Fruit fly (Drosophila melanogaster): ENCODE measurements around the gene CG44038.
A peak's percentile ranks its signal among the peaks of the same experiment; 100 is the strongest.

The CG44038 gene

dm6 chr3R:12221366-12221916 lies 39.3 kb upstream of the CG44038 start, which contains the start of gene CG4860 (continued):
- TF ChIP-seq CG32006 (GFP tag; optimal IDR thresholded peaks at IDR 0.05) (peak; percentile 86), vri (GFP tag; optimal IDR thresholded peaks at IDR 0.05) (peak; percentile 78), CG15336 (GFP tag; IDR thresholded peaks at IDR 0.05) (peak; percentile 91), ss (GFP tag; optimal IDR thresholded peaks at IDR 0.05) (peak in 1 of 2 experiments; percentile 55), CG9139 (GFP tag; optimal IDR thresholded peaks at IDR 0.05) (no peak), Blimp-1 (GFP tag; optimal IDR thresholded peaks at IDR 0.05) (peak; percentile 51), CG11294 (GFP tag; IDR thresholded peaks at IDR 0.05) (peak; percentile 66), spab (GFP tag; optimal IDR thresholded peaks at IDR 0.05) (no peak), Sox102F (GFP tag; optimal IDR thresholded peaks at IDR 0.05) (peak; percentile 82), CG10669 (GFP tag; optimal IDR thresholded peaks at IDR 0.05) (peak; percentile 79), esn (GFP tag; optimal IDR thresholded peaks at IDR 0.05) (peak; percentile 94), Ets96B (tag; optimal IDR thresholded peaks at IDR 0.05) (peak; percentile 78), lz (GFP tag; optimal IDR thresholded peaks at IDR 0.05) (peak; percentile 92), CG11902 (GFP tag; optimal IDR thresholded peaks at IDR 0.05) (peak; percentile 67), CG6792 (GFP tag; optimal IDR thresholded peaks at IDR 0.05) (peak; percentile 87), CG6808 (GFP tag; optimal IDR thresholded peaks at IDR 0.05) (peak; percentile 70), CG11762 (GFP tag; optimal IDR thresholded peaks at IDR 0.05; ENCODE audit: insufficient read depth) (peak; percentile 77), Met (GFP tag; optimal IDR thresholded peaks at IDR 0.05) (peak; percentile 90), CG6163 (GFP tag; IDR thresholded peaks at IDR 0.05) (peak; percentile 92), CG31627 (GFP tag; optimal IDR thresholded peaks at IDR 0.05) (peak; percentile 89), CG16779 (tag; optimal IDR thresholded peaks at IDR 0.05) (peak; percentile 61), Lpt (GFP tag; optimal IDR thresholded peaks at IDR 0.05) (peak; percentile 82), topi (GFP tag; optimal IDR thresholded peaks at IDR 0.05) (peak; percentile 87), dsx (GFP tag; optimal IDR thresholded peaks at IDR 0.05; ENCODE audit: poor library complexity, severe bottlenecking) (no peak), OdsH (GFP tag; optimal IDR thresholded peaks at IDR 0.05) (peak; percentile 89), dac (GFP tag; optimal IDR thresholded peaks at IDR 0.05) (peak; percentile 67), fd85E (GFP tag; optimal IDR thresholded peaks at IDR 0.05) (peak; percentile 34), Gug (GFP tag; IDR thresholded peaks at IDR 0.05) (peak; percentile 82), Hr39 (GFP tag; optimal IDR thresholded peaks at IDR 0.05) (peak; percentile 86), salr (GFP tag; optimal IDR thresholded peaks at IDR 0.05) (peak; percentile 38 to 82), CG8632 (GFP tag; optimal IDR thresholded peaks at IDR 0.05) (peak; percentile 78), Eip78C (GFP tag) (peak; percentile 97)

- no peak for TF ChIP-seq dsx (GFP tag; optimal IDR thresholded peaks at IDR 0.05; ENCODE audit: poor library complexity, severe bottlenecking)
- no peak for TF ChIP-seq Gug (GFP tag; IDR thresholded peaks at IDR 0.05)
- no peak for TF ChIP-seq fd59A (GFP tag; optimal IDR thresholded peaks at IDR 0.05)
- TF ChIP-seq CG6792 (GFP tag; optimal IDR thresholded peaks at IDR 0.05) = no peak
- no peak for TF ChIP-seq Smox (GFP tag; optimal IDR thresholded peaks at IDR 0.05)
Measured at dm6 chr3R:12222093-12222492, 38.7 kb upstream of the CG44038 start, which contains the start of gene Rsbp15. TSS of gene Rsbp15 (plus strand) at chr3R:12222387.

- TF ChIP-seq Hr4 (GFP tag; optimal IDR thresholded peaks at IDR 0.05) = no peak
- TF ChIP-seq CG31627 (GFP tag; optimal IDR thresholded peaks at IDR 0.05) = no peak
- no peak for TF ChIP-seq Ets96B (tag; optimal IDR thresholded peaks at IDR 0.05)
- no peak for TF ChIP-seq CG8632 (GFP tag; optimal IDR thresholded peaks at IDR 0.05)
- TF ChIP-seq Sox14 (GFP tag; optimal IDR thresholded peaks at IDR 0.05) = no peak
- TF ChIP-seq Blimp-1 (GFP tag; optimal IDR thresholded peaks at IDR 0.05) = no peak
- TF ChIP-seq CG6276 (GFP tag; optimal IDR thresholded peaks at IDR 0.05) = no peak
- TF ChIP-seq fkh (GFP tag; optimal IDR thresholded peaks at IDR 0.05) = no peak
- no peak for TF ChIP-seq spab (GFP tag; optimal IDR thresholded peaks at IDR 0.05)
- no peak for TF ChIP-seq CG11762 (GFP tag; optimal IDR thresholded peaks at IDR 0.05; ENCODE audit: insufficient read depth)
- no peak for TF ChIP-seq dac (GFP tag; optimal IDR thresholded peaks at IDR 0.05)
Measured at dm6 chr3R:12224919-12225318, 35.9 kb upstream of the CG44038 start, which contains the start of gene CG17404. TSS of gene CG17404 (minus strand) at chr3R:12225019.
